Worm (Caenorhabditis elegans) whole organism, young adult: ENCODE measurements around the gene act-5.

Source experiments
- F49E8.2 ChIP-seq: sonication (generic microtip); optimal IDR thresholded peaks from 3 replicates; lab custom pipeline; 2017; ENCODE audit warnings: missing genetic modification characterization, mild to moderate bottlenecking, missing compliant biosample characterization, antibody characterized with exemption, moderate library complexity; ENCODE audit not compliant: insufficient read depth
- F55B11.4 ChIP-seq: sonication (generic microtip); optimal IDR thresholded peaks from 2 replicates; lab custom pipeline; 2016; ENCODE audit warnings: missing compliant biosample characterization, missing genetic modification characterization, borderline replicate concordance; ENCODE audit not compliant: insufficient read depth
- dpl-1 ChIP-seq: fragments of 150-350 bp; optimal IDR thresholded peaks from 2 replicates; lab custom pipeline; 2014; ENCODE audit warnings: missing biosample characterization, missing genetic modification reagents, missing genetic modification characterization
- lsy-27 ChIP-seq: sonication (generic microtip); optimal IDR thresholded peaks from 2 replicates; lab custom pipeline; 2017; ENCODE audit warnings: missing genetic modification characterization, mild to moderate bottlenecking, missing compliant biosample characterization, antibody characterized with exemption, missing genotype, borderline replicate concordance; ENCODE audit not compliant: insufficient read depth
- madf-8 ChIP-seq: fragments of 200-800 bp; sonication (Bioruptor generic); conservative IDR thresholded peaks from 2 replicates; pipeline ENCODE4 v1.3.6; 2022; ENCODE audit warnings: missing genetic modification reagents, missing genetic modification characterization, missing compliant biosample characterization
- nhr-120 ChIP-seq: fragments of 200-800 bp; sonication (Bioruptor generic); IDR thresholded peaks from 2 replicates; pipeline ENCODE4 v1.3.6; 2022; ENCODE audit warnings: missing genetic modification characterization, missing compliant biosample characterization
- somi-1 ChIP-seq: fragments of 200-800 bp; sonication (Bioruptor generic); optimal IDR thresholded peaks from 2 replicates; lab custom pipeline; 2018; ENCODE audit warnings: mild to moderate bottlenecking, missing genetic modification characterization, missing compliant biosample characterization
- unc-62 ChIP-seq: fragments of 150-350 bp; optimal IDR thresholded peaks from 2 replicates; lab custom pipeline; 2014; ENCODE audit warnings: missing biosample characterization, missing genetic modification reagents, missing genetic modification characterization

DNA sequence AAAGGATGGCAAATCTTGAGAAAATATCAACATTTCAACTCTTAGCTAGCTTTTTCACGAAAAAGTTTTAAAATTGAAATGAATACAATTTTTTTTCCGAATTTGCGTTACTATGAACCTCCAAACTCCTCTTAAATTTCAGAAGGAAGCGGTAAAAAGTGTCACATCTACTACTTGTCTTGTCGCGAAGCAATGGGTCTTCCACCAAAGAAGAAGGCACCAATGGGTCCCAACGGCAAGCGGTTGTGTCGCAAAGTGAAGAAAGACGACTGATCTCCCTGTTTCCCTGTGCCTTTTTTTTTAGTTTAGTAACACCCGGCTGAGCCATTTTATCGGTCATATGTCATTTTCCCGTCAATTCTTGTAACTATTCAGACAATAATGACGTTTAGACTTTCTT, 15.1 kb upstream of the act-5 start:
- TF ChIP-seq F49E8.2 (tag; lab: Kevin White, UChicago) (no peak), nhr-120 (no peak), unc-62 (GFP tag; lab: Kevin White, UChicago) (no peak), lsy-27 (no peak), dpl-1 (GFP tag; lab: Kevin White, UChicago) (no peak), somi-1 (GFP tag; lab: Kevin White, UChicago) (no peak), madf-8 (GFP tag; lab: Robert Waterston, UW) (no peak), F55B11.4 (no peak)
